Fruit fly (Drosophila melanogaster) whole organism, prepupa: ENCODE data around the gene Pat1.
A peak's percentile ranks its signal among the peaks of the same experiment; 100 is the strongest.

Experiments used
- CG11762 ChIP-seq: fragments of 200-800 bp; sonication (Bioruptor generic); optimal IDR thresholded peaks from 3 replicates; lab custom pipeline; 2016; ENCODE audit warnings: missing biosample characterization, missing genetic modification characterization; ENCODE audit not compliant: insufficient read depth
- CG15336 ChIP-seq: fragments of 200-800 bp; sonication (Bioruptor generic); IDR thresholded peaks from 2 replicates; pipeline ENCODE4 v1.3.6; 2022; ENCODE audit warnings: missing biosample characterization, missing genetic modification characterization
- CG31627 ChIP-seq: fragments of 200-800 bp; sonication (Bioruptor generic); optimal IDR thresholded peaks from 3 replicates; lab custom pipeline; 2016; ENCODE audit warnings: missing biosample characterization, missing genetic modification characterization
- CG6163 ChIP-seq: fragments of 200-800 bp; sonication (Bioruptor generic); IDR thresholded peaks from 3 replicates; pipeline ENCODE4 v1.3.6; 2022; ENCODE audit warnings: missing biosample characterization, missing genetic modification characterization
- CG9139 ChIP-seq: fragments of 200-800 bp; sonication (Bioruptor generic); optimal IDR thresholded peaks from 3 replicates; lab custom pipeline; 2017; ENCODE audit warnings: missing biosample characterization, mild to moderate bottlenecking, missing genetic modification characterization
- Sox102F ChIP-seq: fragments of 200-800 bp; sonication (Bioruptor generic); optimal IDR thresholded peaks from 2 replicates; lab custom pipeline; 2016; ENCODE audit warnings: missing biosample characterization, mild to moderate bottlenecking, missing genetic modification characterization
- esn ChIP-seq: fragments of 200-800 bp; sonication (Bioruptor generic); optimal IDR thresholded peaks from 2 replicates; lab custom pipeline; 2016; ENCODE audit warnings: missing biosample characterization, mild to moderate bottlenecking, missing genetic modification characterization, moderate library complexity
- lz ChIP-seq: fragments of 200-800 bp; sonication (Bioruptor generic); optimal IDR thresholded peaks from 3 replicates; lab custom pipeline; 2016; ENCODE audit warnings: missing biosample characterization, missing genetic modification characterization
- net ChIP-seq: fragments of 200-800 bp; sonication (Bioruptor generic); optimal IDR thresholded peaks from 3 replicates; lab custom pipeline; 2016; ENCODE audit warnings: missing biosample characterization, missing genetic modification characterization
- topi ChIP-seq: fragments of 200-800 bp; sonication (Bioruptor generic); optimal IDR thresholded peaks from 3 replicates; lab custom pipeline; 2016; ENCODE audit warnings: missing biosample characterization, missing genetic modification characterization
- vri ChIP-seq: fragments of 200-800 bp; sonication (Bioruptor generic); optimal IDR thresholded peaks from 3 replicates; lab custom pipeline; 2016; ENCODE audit warnings: missing biosample characterization, mild to moderate bottlenecking, missing genetic modification characterization

dm6 chrX:6621566-6622006 lies 31.0 kb downstream of the Pat1 start:
- TF ChIP-seq CG15336 (GFP tag; lab: Robert Waterston, UW) (peak; percentile 60), Sox102F (no peak), CG11762 (peak; percentile 29), lz (no peak), CG9139 (GFP tag; lab: Kevin White, UChicago) (peak; percentile 54), CG6163 (peak; percentile 78), vri (GFP tag; lab: Kevin White, UChicago) (no peak), CG31627 (GFP tag; lab: Kevin White, UChicago) (no peak), net (GFP tag; lab: Kevin White, UChicago) (peak; percentile 17), esn (GFP tag; lab: Kevin White, UChicago) (no peak), topi (GFP tag; lab: Kevin White, UChicago) (peak; percentile 22)
